Fruit fly (Drosophila melanogaster) whole organism, embryonic: ENCODE results near the gene rtv.

Experiments used
- CG11093 ChIP-seq: fragments of 200-800 bp; sonication (Bioruptor generic); IDR thresholded peaks from 3 replicates; pipeline ENCODE4 v1.3.6; 2022; ENCODE audit warnings: missing biosample characterization, missing genetic modification characterization
- CG18619 ChIP-seq: fragments of 200-800 bp; sonication (Bioruptor generic); optimal IDR thresholded peaks from 3 replicates; lab custom pipeline; 2017; ENCODE audit warnings: missing biosample characterization, mild to moderate bottlenecking, missing genetic modification characterization
- CG8281 ChIP-seq: fragments of 200-800 bp; sonication (Bioruptor generic); optimal IDR thresholded peaks from 2 replicates; lab custom pipeline; 2018; ENCODE audit warnings: missing biosample characterization, mild to moderate bottlenecking, missing genetic modification characterization, moderate library complexity
- CG8478 ChIP-seq: fragments of >200 bp; optimal IDR thresholded peaks from 2 replicates; lab custom pipeline; 2018
- CG9797 ChIP-seq: fragments of 200-800 bp; sonication (Bioruptor generic); optimal IDR thresholded peaks from 3 replicates; lab custom pipeline; 2018; ENCODE audit warnings: missing biosample characterization, mild to moderate bottlenecking, missing genetic modification characterization
- Lim3 ChIP-seq: fragments of 200-800 bp; sonication (Bioruptor generic); IDR thresholded peaks from 2 replicates; pipeline ENCODE4 v1.3.6; 2022; ENCODE audit warnings: missing biosample characterization, missing genetic modification characterization
- fd64A ChIP-seq: fragments of 200-800 bp; sonication (Bioruptor generic); optimal IDR thresholded peaks from 3 replicates; lab custom pipeline; 2018; ENCODE audit warnings: missing biosample characterization, mild to moderate bottlenecking, missing genetic modification characterization
- psq ChIP-seq: fragments of 200-800 bp; sonication (Bioruptor generic); optimal IDR thresholded peaks from 2 replicates; lab custom pipeline; 2017; ENCODE audit warnings: missing biosample characterization, missing genetic modification characterization

DNA sequence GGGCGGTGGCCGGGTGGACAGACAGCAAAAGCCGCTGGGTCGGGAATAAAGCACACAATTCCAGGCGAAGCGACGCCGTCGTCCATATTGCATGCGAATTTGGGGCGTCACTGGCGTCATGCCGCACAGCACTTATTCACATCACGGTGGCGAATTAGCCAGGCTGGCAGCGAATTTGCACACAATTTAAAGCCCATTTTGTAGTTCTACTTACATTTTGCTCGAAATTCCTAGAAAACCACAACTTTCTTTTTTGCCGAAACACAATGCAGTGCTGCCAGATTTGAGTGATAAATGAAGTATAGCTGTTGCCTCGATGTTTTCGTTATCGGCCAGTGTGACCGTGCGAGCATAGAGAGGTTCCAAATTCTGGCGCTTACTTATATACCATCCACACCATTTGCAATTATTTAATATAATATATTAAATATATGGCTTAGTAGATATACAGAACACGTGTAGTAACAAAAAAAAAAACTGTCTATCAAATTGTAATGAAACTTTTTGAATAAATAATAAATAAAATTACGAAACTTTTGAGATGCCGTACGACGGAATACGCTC is 5.4 kb downstream of the rtv start, which contains the start of gene Ran:
- no peak for TF ChIP-seq CG8281 (tag; lab: Kevin White, UChicago)
- no peak for TF ChIP-seq CG11093
- TF ChIP-seq CG18619 (GFP tag; lab: Kevin White, UChicago), result no peak
- TF ChIP-seq Lim3 (GFP tag; lab: Robert Waterston, UW), result no peak
- no peak for TF ChIP-seq psq (GFP tag; lab: Kevin White, UChicago)
- no peak for TF ChIP-seq fd64A (GFP tag; lab: Kevin White, UChicago)
- TF ChIP-seq CG8478 (lab: Kevin White, UChicago), result no peak
- TF ChIP-seq CG9797 (GFP tag; lab: Kevin White, UChicago), result peak; percentile 42
